Worm (Caenorhabditis elegans): Measurements from ENCODE around the gene F01D5.5.

F01D5.5 gene

ce11 chrII:14050506-14050905 lies 48.4 kb upstream of the F01D5.5 start (continued):
- TF ChIP-seq lin-13 (GFP tag; optimal IDR thresholded peaks at IDR 0.05) (peak; percentile 13), ceh-32 (tag; optimal IDR thresholded peaks at IDR 0.05; ENCODE audit: poor library complexity) (no peak), daf-12 (tag; optimal IDR thresholded peaks at IDR 0.05) (no peak), lin-39 (tag; optimal IDR thresholded peaks at IDR 0.05) (no peak), lin-1 (GFP tag; IDR thresholded peaks at IDR 0.05) (0 out of 2 replicates have a peak, but pooled peaks have one; percentile 48), daf-19 (GFP tag; conservative IDR thresholded peaks at IDR 0.05) (no peak), nhr-76 (tag; optimal IDR thresholded peaks at IDR 0.05) (no peak), zfp-2 (tag; optimal IDR thresholded peaks at IDR 0.05) (no peak), nhr-111 (GFP tag; optimal IDR thresholded peaks at IDR 0.05) (no peak), nhr-48 (tag; optimal IDR thresholded peaks at IDR 0.05) (peak; percentile 71), spr-1 (tag; optimal IDR thresholded peaks at IDR 0.05) (no peak), nhr-25 (tag; optimal IDR thresholded peaks at IDR 0.05; ENCODE audit: borderline replicate concordance, insufficient read depth) (peak; percentile 44), spr-3 (GFP tag; optimal IDR thresholded peaks at IDR 0.05) (no peak), tra-1 (GFP tag; IDR thresholded peaks at IDR 0.05) (peak; percentile 74), unc-39 (tag; optimal IDR thresholded peaks at IDR 0.05) (no peak), aly-2 (tag; optimal IDR thresholded peaks at IDR 0.05) (no peak), nhr-41 (GFP tag; IDR thresholded peaks at IDR 0.05) (no peak), ztf-11 (tag; optimal IDR thresholded peaks at IDR 0.05) (no peak), nhr-28 (tag; optimal IDR thresholded peaks at IDR 0.05) (peak; percentile 89), gei-8 (GFP tag; optimal IDR thresholded peaks at IDR 0.05) (peak; percentile 39), ctbp-1 (GFP tag; IDR thresholded peaks at IDR 0.05) (no peak), sdz-12 (GFP tag; optimal IDR thresholded peaks at IDR 0.05) (no peak), hlh-11 (tag; optimal IDR thresholded peaks at IDR 0.05) (peak; percentile 96), saeg-2 (GFP tag; IDR thresholded peaks at IDR 0.05) (0 out of 2 replicates have a peak, but pooled peaks have one; percentile 50), nhr-237 (tag; optimal IDR thresholded peaks at IDR 0.05) (no peak), lim-7 (GFP tag; IDR thresholded peaks at IDR 0.05) (no peak), egl-27 (tag; optimal IDR thresholded peaks at IDR 0.05) (no peak), ama-1 (optimal IDR thresholded peaks at IDR 0.05) (no peak), tag-97 (GFP tag; IDR thresholded peaks at IDR 0.05) (no peak), dve-1 (tag; optimal IDR thresholded peaks at IDR 0.05; ENCODE audit: insufficient read depth) (peak; percentile 90), fkh-10 (GFP tag; optimal IDR thresholded peaks at IDR 0.05) (no peak), zfp-3 (GFP tag; conservative IDR thresholded peaks at IDR 0.05) (no peak), hif-1 (tag; optimal IDR thresholded peaks at IDR 0.05) (peak in 1 of 2 experiments; percentile 78), zip-11 (GFP tag; IDR thresholded peaks at IDR 0.05) (no peak), nhr-11 (tag; optimal IDR thresholded peaks at IDR 0.05) (peak; percentile 51), nhr-77 (tag; optimal IDR thresholded peaks at IDR 0.05) (peak; percentile 85), cey-2 (tag; optimal IDR thresholded peaks at IDR 0.05; ENCODE audit: borderline replicate concordance, insufficient read depth) (no peak), zip-2 (tag; optimal IDR thresholded peaks at IDR 0.05) (no peak), F37D6.2 (tag; optimal IDR thresholded peaks at IDR 0.05) (no peak), dmd-6 (GFP tag; IDR thresholded peaks at IDR 0.05) (peak; percentile 91), pqm-1 (tag; optimal IDR thresholded peaks at IDR 0.05) (peak; percentile 21), madf-9 (GFP tag; conservative IDR thresholded peaks at IDR 0.05) (no peak), aha-1 (tag) (no peak), F10B5.3 (tag; optimal IDR thresholded peaks at IDR 0.05) (no peak), Y48G9A.11 (GFP tag; IDR thresholded peaks at IDR 0.05) (no peak), mes-2 (tag; optimal IDR thresholded peaks at IDR 0.05; ENCODE audit: poor library complexity, severe bottlenecking) (peak; percentile 55), snpc-1.2 (GFP tag; IDR thresholded peaks at IDR 0.05) (no peak), F44E2.7 (GFP tag; IDR thresholded peaks at IDR 0.05) (no peak), dpl-1 (GFP tag; optimal IDR thresholded peaks at IDR 0.05) (peak; percentile 29), madf-5 (GFP tag; IDR thresholded peaks at IDR 0.05) (0 out of 4 replicates have a peak, but pooled peaks of 1 of the 2 experiments have one; percentile 14), nhr-42 (GFP tag; IDR thresholded peaks at IDR 0.05) (peak; percentile 59; the same call in 1 of the 2 replicates)
